Worm (Caenorhabditis elegans) whole organism, early embryonic: ENCODE data around the gene F56F10.2.

Experiments used
- aly-1 ChIP-seq: sonication (generic microtip); optimal IDR thresholded peaks from 2 replicates; lab custom pipeline; 2016; ENCODE audit warnings: missing genetic modification characterization, missing compliant biosample characterization
- ama-1 ChIP-seq: fragments of 150-350 bp; optimal IDR thresholded peaks from 2 replicates; lab custom pipeline; 2014
- hmbx-1 ChIP-seq: sonication (generic microtip); optimal IDR thresholded peaks from 2 replicates; lab custom pipeline; 2016; ENCODE audit warnings: mild to moderate bottlenecking, missing genetic modification characterization, missing compliant biosample characterization
- pes-1 ChIP-seq: fragments of 200-800 bp; sonication (Bioruptor generic); IDR thresholded peaks from 2 replicates; pipeline ENCODE4 v1.3.6; 2022; ENCODE audit warnings: missing genetic modification reagents, missing genetic modification characterization, missing compliant biosample characterization
- scrt-1 ChIP-seq: fragments of 200-800 bp; sonication (Bioruptor generic); IDR thresholded peaks from 2 replicates; pipeline ENCODE4 v1.3.6; 2022; ENCODE audit warnings: missing genetic modification characterization, missing compliant biosample characterization
- sea-1 ChIP-seq: fragments of 200-800 bp; sonication (Bioruptor generic); conservative IDR thresholded peaks from 2 replicates; pipeline ENCODE4 v1.3.6; 2022; ENCODE audit warnings: missing genetic modification characterization, missing compliant biosample characterization

DNA sequence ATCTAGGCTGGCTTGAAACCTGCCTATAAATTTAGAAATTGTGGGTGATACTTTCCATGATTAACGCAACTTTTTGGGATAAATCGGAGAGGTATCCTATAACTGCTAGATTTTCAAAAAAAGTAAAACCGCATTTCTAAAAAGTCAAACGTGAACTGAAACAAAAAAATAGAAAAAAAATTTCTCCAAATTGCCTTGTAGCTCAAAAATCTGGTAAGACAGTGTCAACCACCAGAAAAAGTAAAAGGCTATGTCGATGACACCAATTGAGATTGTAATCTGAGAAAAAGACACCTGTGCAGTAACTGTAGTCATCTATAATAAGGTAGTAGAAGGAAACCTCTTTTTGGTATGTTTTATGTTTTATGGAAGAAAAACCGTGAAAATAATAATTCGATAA is 30.8 kb upstream of the F56F10.2 start, which contains the start of gene wdr-54:
- no peak for TF ChIP-seq ama-1
- TF ChIP-seq hmbx-1 (tag; lab: Kevin White, UChicago), result no peak
- TF ChIP-seq sea-1 (GFP tag; lab: Robert Waterston, UW), result no peak
- no peak for TF ChIP-seq pes-1
- no peak for TF ChIP-seq scrt-1 (GFP tag; lab: Robert Waterston, UW)
- TF ChIP-seq aly-1 (tag; lab: Kevin White, UChicago), result no peak
